Fruit fly (Drosophila melanogaster) whole organism, prepupa: Measurements from ENCODE around the gene CG7650.

ENCODE experiments used
- Blimp-1 ChIP-seq: fragments of 200-800 bp; sonication (Bioruptor generic); optimal IDR thresholded peaks from 3 replicates; lab custom pipeline; 2017; ENCODE audit warnings: missing biosample characterization, missing genetic modification characterization, mild to moderate bottlenecking, moderate library complexity, missing genetic modification reagents
- CG10631 ChIP-seq: fragments of 200-800 bp; sonication (Bioruptor generic); optimal IDR thresholded peaks from 2 replicates; lab custom pipeline; 2016; ENCODE audit warnings: missing biosample characterization, missing genetic modification characterization
- CG10669 ChIP-seq: fragments of 200-800 bp; sonication (Bioruptor generic); optimal IDR thresholded peaks from 3 replicates; lab custom pipeline; 2018; ENCODE audit warnings: missing biosample characterization, mild to moderate bottlenecking, missing genetic modification characterization, moderate library complexity
- CG11294 ChIP-seq: fragments of 200-800 bp; sonication (Bioruptor generic); IDR thresholded peaks from 2 replicates; pipeline ENCODE4 v1.3.6; 2022; ENCODE audit warnings: missing biosample characterization, missing genetic modification characterization
- CG11762 ChIP-seq: fragments of 200-800 bp; sonication (Bioruptor generic); optimal IDR thresholded peaks from 3 replicates; lab custom pipeline; 2016; ENCODE audit warnings: missing biosample characterization, missing genetic modification characterization; ENCODE audit not compliant: insufficient read depth
- CG11902 ChIP-seq: fragments of 200-800 bp; sonication (Bioruptor generic); optimal IDR thresholded peaks from 3 replicates; lab custom pipeline; 2016; ENCODE audit warnings: missing biosample characterization, missing genetic modification characterization
- CG15336 ChIP-seq: fragments of 200-800 bp; sonication (Bioruptor generic); IDR thresholded peaks from 2 replicates; pipeline ENCODE4 v1.3.6; 2022; ENCODE audit warnings: missing biosample characterization, missing genetic modification characterization
- CG1621 ChIP-seq: fragments of 200-800 bp; sonication (Bioruptor generic); optimal IDR thresholded peaks from 3 replicates; lab custom pipeline; 2018; ENCODE audit warnings: missing biosample characterization, mild to moderate bottlenecking, missing genetic modification characterization
- CG3032 ChIP-seq: fragments of 200-800 bp; optimal IDR thresholded peaks from 2 replicates; lab custom pipeline; 2019; ENCODE audit warnings: missing biosample characterization, mild to moderate bottlenecking, missing genetic modification characterization, moderate library complexity
- CG31627 ChIP-seq: fragments of 200-800 bp; sonication (Bioruptor generic); optimal IDR thresholded peaks from 3 replicates; lab custom pipeline; 2016; ENCODE audit warnings: missing biosample characterization, missing genetic modification characterization
- CG32006 ChIP-seq: fragments of 200-800 bp; sonication (Bioruptor generic); optimal IDR thresholded peaks from 3 replicates; lab custom pipeline; 2017; ENCODE audit warnings: missing biosample characterization, mild to moderate bottlenecking, missing genetic modification characterization
- CG34406 ChIP-seq: fragments of 200-800 bp; sonication (Bioruptor generic); optimal IDR thresholded peaks from 3 replicates; lab custom pipeline; 2016; ENCODE audit warnings: missing biosample characterization, missing genetic modification characterization
- CG3919 ChIP-seq: fragments of 200-800 bp; sonication (Bioruptor generic); optimal IDR thresholded peaks from 3 replicates; lab custom pipeline; 2016; ENCODE audit warnings: missing biosample characterization, missing genetic modification characterization
- CG4318 ChIP-seq: fragments of 200-800 bp; sonication (Bioruptor generic); optimal IDR thresholded peaks from 3 replicates; lab custom pipeline; 2017; ENCODE audit warnings: missing biosample characterization, mild to moderate bottlenecking, missing genetic modification characterization
- CG6163 ChIP-seq: fragments of 200-800 bp; sonication (Bioruptor generic); IDR thresholded peaks from 3 replicates; pipeline ENCODE4 v1.3.6; 2022; ENCODE audit warnings: missing biosample characterization, missing genetic modification characterization
- CG6276 ChIP-seq: fragments of 200-800 bp; sonication (Bioruptor generic); optimal IDR thresholded peaks from 2 replicates; lab custom pipeline; 2017; ENCODE audit warnings: missing biosample characterization, mild to moderate bottlenecking, missing genetic modification characterization
- CG6792 ChIP-seq: fragments of 200-800 bp; sonication (Bioruptor generic); optimal IDR thresholded peaks from 3 replicates; lab custom pipeline; 2016; ENCODE audit warnings: missing biosample characterization, missing genetic modification characterization
- CG6808 ChIP-seq: fragments of 200-800 bp; sonication (Bioruptor generic); optimal IDR thresholded peaks from 3 replicates; lab custom pipeline; 2017; ENCODE audit warnings: missing biosample characterization, missing genetic modification characterization, mild to moderate bottlenecking, moderate library complexity, missing genetic modification reagents
- CG6854 ChIP-seq: fragments of 200-800 bp; sonication (Bioruptor generic); optimal IDR thresholded peaks from 2 replicates; lab custom pipeline; 2017; ENCODE audit warnings: missing biosample characterization, mild to moderate bottlenecking, missing genetic modification characterization
- CG7368 ChIP-seq: fragments of 200-800 bp; sonication (Bioruptor generic); optimal IDR thresholded peaks from 3 replicates; lab custom pipeline; 2016; ENCODE audit warnings: missing biosample characterization, missing genetic modification characterization
- CG8119 ChIP-seq: fragments of 200-800 bp; sonication (Bioruptor generic); IDR thresholded peaks from 3 replicates; pipeline ENCODE4 v1.3.6; 2022; ENCODE audit warnings: missing biosample characterization, missing genetic modification characterization
- CG8319 ChIP-seq: fragments of 200-800 bp; sonication (Bioruptor generic); optimal IDR thresholded peaks from 3 replicates; lab custom pipeline; 2016; ENCODE audit warnings: missing biosample characterization, missing genetic modification characterization
- CG9139 ChIP-seq: fragments of 200-800 bp; sonication (Bioruptor generic); optimal IDR thresholded peaks from 3 replicates; lab custom pipeline; 2017; ENCODE audit warnings: missing biosample characterization, mild to moderate bottlenecking, missing genetic modification characterization
- Eip75B ChIP-seq: fragments of 200-800 bp; sonication (Bioruptor generic); optimal IDR thresholded peaks from 3 replicates; lab custom pipeline; 2016; ENCODE audit warnings: missing biosample characterization, missing genetic modification characterization
- Eip78C ChIP-seq: fragments of 200-800 bp; sonication (Bioruptor generic); peaks from one replicate; lab custom pipeline; 2016; ENCODE audit warnings: missing biosample characterization, missing genetic modification characterization
- Eip93F ChIP-seq: fragments of 200-800 bp; sonication (Bioruptor generic); optimal IDR thresholded peaks from 2 replicates; lab custom pipeline; 2016; ENCODE audit warnings: missing biosample characterization, mild to moderate bottlenecking, missing genetic modification characterization
- Ets96B ChIP-seq: fragments of 200-800 bp; optimal IDR thresholded peaks from 2 replicates; lab custom pipeline; 2019; ENCODE audit warnings: missing biosample characterization, mild to moderate bottlenecking, missing genetic modification characterization, moderate library complexity
- Gug ChIP-seq: fragments of 200-800 bp; sonication (Bioruptor generic); IDR thresholded peaks from 2 replicates; pipeline ENCODE4 v1.3.6; 2022; ENCODE audit warnings: missing biosample characterization, missing genetic modification characterization
- Hr38 ChIP-seq: sonication (Bioruptor generic); optimal IDR thresholded peaks from 2 replicates; lab custom pipeline; 2016; ENCODE audit warnings: missing biosample characterization, missing genetic modification characterization
- Hr39 ChIP-seq: fragments of 200-800 bp; sonication (Bioruptor generic); optimal IDR thresholded peaks from 2 replicates; lab custom pipeline; 2016; ENCODE audit warnings: missing biosample characterization, missing genetic modification characterization
- Hr4 ChIP-seq: fragments of 200-800 bp; sonication (Bioruptor generic); optimal IDR thresholded peaks from 3 replicates; lab custom pipeline; 2016; ENCODE audit warnings: missing biosample characterization, missing genetic modification characterization
- Lpt ChIP-seq: fragments of 200-800 bp; sonication (Bioruptor generic); optimal IDR thresholded peaks from 3 replicates; lab custom pipeline; 2016; ENCODE audit warnings: missing biosample characterization, missing genetic modification characterization
- Met ChIP-seq: fragments of 200-800 bp; sonication (Bioruptor generic); optimal IDR thresholded peaks from 3 replicates; lab custom pipeline; 2016; ENCODE audit warnings: missing biosample characterization, missing genetic modification characterization
- OdsH ChIP-seq: fragments of 200-800 bp; sonication (Bioruptor generic); optimal IDR thresholded peaks from 3 replicates; lab custom pipeline; 2016; ENCODE audit warnings: missing biosample characterization, missing genetic modification characterization
- Smox ChIP-seq: fragments of 200-800 bp; sonication (Bioruptor generic); optimal IDR thresholded peaks from 3 replicates; lab custom pipeline; 2016; ENCODE audit warnings: missing biosample characterization, missing genetic modification characterization
- Sox102F ChIP-seq: fragments of 200-800 bp; sonication (Bioruptor generic); optimal IDR thresholded peaks from 2 replicates; lab custom pipeline; 2016; ENCODE audit warnings: missing biosample characterization, mild to moderate bottlenecking, missing genetic modification characterization
- Sox15 ChIP-seq: fragments of 200-800 bp; sonication (Bioruptor generic); optimal IDR thresholded peaks from 3 replicates; lab custom pipeline; 2016; ENCODE audit warnings: missing biosample characterization, missing genetic modification characterization
- achi ChIP-seq: fragments of 200-800 bp; sonication (Bioruptor generic); optimal IDR thresholded peaks from 3 replicates; lab custom pipeline; 2016; ENCODE audit warnings: missing biosample characterization, missing genetic modification characterization
- cyc ChIP-seq: fragments of 200-800 bp; sonication (Bioruptor generic); optimal IDR thresholded peaks from 3 replicates; lab custom pipeline; 2016; ENCODE audit warnings: missing biosample characterization, missing genetic modification characterization
- dac ChIP-seq: fragments of 200-800 bp; sonication (Bioruptor generic); optimal IDR thresholded peaks from 2 replicates; lab custom pipeline; 2017; ENCODE audit warnings: missing biosample characterization, mild to moderate bottlenecking, missing genetic modification characterization
- dsx ChIP-seq: fragments of 200-800 bp; optimal IDR thresholded peaks from 3 replicates; lab custom pipeline; 2019; ENCODE audit warnings: missing biosample characterization, mild to moderate bottlenecking, missing genetic modification characterization, moderate library complexity; ENCODE audit not compliant: poor library complexity, severe bottlenecking
- eg ChIP-seq: fragments of 200-800 bp; sonication (Bioruptor generic); IDR thresholded peaks from 3 replicates; pipeline ENCODE4 v1.3.6; 2022; ENCODE audit warnings: missing biosample characterization, missing genetic modification characterization
- esn ChIP-seq: fragments of 200-800 bp; sonication (Bioruptor generic); optimal IDR thresholded peaks from 2 replicates; lab custom pipeline; 2016; ENCODE audit warnings: missing biosample characterization, mild to moderate bottlenecking, missing genetic modification characterization, moderate library complexity
- fd59A ChIP-seq: fragments of 200-800 bp; sonication (Bioruptor generic); optimal IDR thresholded peaks from 2 replicates; lab custom pipeline; 2017; ENCODE audit warnings: missing biosample characterization, mild to moderate bottlenecking, missing genetic modification characterization, missing genetic modification reagents
- fd85E ChIP-seq: fragments of 200-800 bp; sonication (Bioruptor generic); optimal IDR thresholded peaks from 3 replicates; lab custom pipeline; 2016; ENCODE audit warnings: missing biosample characterization, missing genetic modification characterization
- fkh ChIP-seq: fragments of 200-800 bp; sonication (Bioruptor generic); optimal IDR thresholded peaks from 3 replicates; lab custom pipeline; 2017; ENCODE audit warnings: missing biosample characterization, mild to moderate bottlenecking, missing genetic modification characterization, moderate library complexity
- lz ChIP-seq: fragments of 200-800 bp; sonication (Bioruptor generic); optimal IDR thresholded peaks from 3 replicates; lab custom pipeline; 2016; ENCODE audit warnings: missing biosample characterization, missing genetic modification characterization
- pdm3 ChIP-seq: fragments of 200-800 bp; sonication (Bioruptor generic); optimal IDR thresholded peaks from 3 replicates; lab custom pipeline; 2016; ENCODE audit warnings: missing biosample characterization, missing genetic modification characterization
- salr ChIP-seq, 2 experiments: fragments of 200-800 bp; sonication (Bioruptor generic); optimal IDR thresholded peaks; 3 replicates each; lab custom pipeline; 2016 to 2018; ENCODE audit warnings: missing biosample characterization in 2 of 2, missing genetic modification characterization in 2 of 2, mild to moderate bottlenecking in 1 of 2
- ss ChIP-seq, 2 experiments: fragments of 200-800 bp; sonication (Bioruptor generic); optimal IDR thresholded peaks; 2 replicates in 1 of 2; 3 replicates in 1 of 2; lab custom pipeline; 2017 to 2018; ENCODE audit warnings: mild to moderate bottlenecking in 2 of 2, missing biosample characterization in 2 of 2, missing genetic modification characterization in 2 of 2, moderate library complexity in 1 of 2
- svp ChIP-seq: fragments of 200-800 bp; sonication (Bioruptor generic); peaks from one replicate; lab custom pipeline; 2016; ENCODE audit warnings: missing biosample characterization, missing genetic modification characterization
- topi ChIP-seq: fragments of 200-800 bp; sonication (Bioruptor generic); optimal IDR thresholded peaks from 3 replicates; lab custom pipeline; 2016; ENCODE audit warnings: missing biosample characterization, missing genetic modification characterization
- vri ChIP-seq: fragments of 200-800 bp; sonication (Bioruptor generic); optimal IDR thresholded peaks from 3 replicates; lab custom pipeline; 2016; ENCODE audit warnings: missing biosample characterization, mild to moderate bottlenecking, missing genetic modification characterization

Gene CG7650

DNA sequence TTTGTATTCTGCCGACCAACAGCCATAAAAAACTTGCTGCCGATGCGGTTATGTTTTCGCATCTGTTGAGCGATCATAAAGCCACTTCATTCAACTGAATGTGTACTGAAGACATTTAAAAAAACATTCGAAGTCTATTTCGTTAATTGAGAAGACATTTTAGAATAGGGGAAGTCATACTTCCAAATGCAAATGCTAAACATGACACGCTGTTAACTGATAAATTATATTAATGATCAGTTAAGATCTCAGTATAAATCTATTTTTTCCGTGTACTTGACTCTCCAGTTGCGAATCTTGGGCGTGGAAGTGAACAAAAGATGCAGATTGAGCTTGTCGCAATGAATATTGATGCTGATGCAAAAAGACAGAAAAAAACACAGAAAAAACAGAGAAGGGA, 14.2 kb downstream of the CG7650 start:
- TF ChIP-seq Sox102F (GFP tag; lab: Kevin White, UChicago) (no peak), ss (GFP tag; optimal IDR thresholded peaks at IDR 0.05; lab: Kevin White, UChicago) (peak in 1 of 2 experiments; percentile 45), Met (no peak), CG15336 (GFP tag; lab: Robert Waterston, UW) (no peak; the same call in 1 of the 2 replicates), dsx (GFP tag; lab: Kevin White, UChicago) (peak; percentile 54), fd59A (GFP tag; lab: Kevin White, UChicago) (no peak), CG4318 (GFP tag; lab: Kevin White, UChicago) (no peak), lz (GFP tag; lab: Kevin White, UChicago) (no peak), Smox (no peak), Lpt (GFP tag; lab: Kevin White, UChicago) (peak; percentile 13), OdsH (peak; percentile 49), CG9139 (no peak), CG10669 (peak; percentile 38), svp (GFP tag; lab: Kevin White, UChicago) (no peak), CG8119 (GFP tag; lab: Robert Waterston, UW) (no peak), Hr4 (GFP tag; lab: Kevin White, UChicago) (no peak), Sox15 (GFP tag; lab: Kevin White, UChicago) (no peak), CG3919 (peak; percentile 55), Hr39 (GFP tag; lab: Kevin White, UChicago) (no peak), CG8319 (GFP tag; lab: Kevin White, UChicago) (no peak), CG6808 (GFP tag; lab: Kevin White, UChicago) (no peak), esn (no peak), CG11902 (no peak), CG6792 (peak; percentile 11), dac (GFP tag; lab: Kevin White, UChicago) (no peak), CG7368 (peak; percentile 38), Hr38 (GFP tag; lab: Kevin White, UChicago) (no peak), salr (GFP tag; optimal IDR thresholded peaks at IDR 0.05; lab: Kevin White, UChicago) (no peak), CG10631 (GFP tag; lab: Kevin White, UChicago) (peak; percentile 18), Eip75B (GFP tag; lab: Kevin White, UChicago) (peak; percentile 46), CG6276 (no peak), CG1621 (peak; percentile 14), CG11294 (GFP tag; lab: Robert Waterston, UW) (no peak), fkh (no peak), topi (GFP tag; lab: Kevin White, UChicago) (no peak), eg (0 out of 3 replicates have a peak, but pooled peaks have one; percentile 21), Eip78C (GFP tag; lab: Kevin White, UChicago) (peak; percentile 90), vri (no peak), CG31627 (GFP tag; lab: Kevin White, UChicago) (no peak), CG3032 (tag; lab: Kevin White, UChicago) (peak; percentile 30), CG32006 (GFP tag; lab: Kevin White, UChicago) (no peak), achi (GFP tag; lab: Kevin White, UChicago) (peak; percentile 25), cyc (no peak), CG34406 (no peak), Blimp-1 (GFP tag; lab: Kevin White, UChicago) (no peak), Ets96B (tag; lab: Kevin White, UChicago) (peak; percentile 47), Gug (GFP tag; lab: Robert Waterston, UW) (no peak), CG6163 (GFP tag; lab: Robert Waterston, UW) (peak; percentile 43; the same call in 2 of the 3 replicates), CG11762 (peak; percentile 6), CG6854 (GFP tag; lab: Kevin White, UChicago) (no peak), pdm3 (peak; percentile 53), fd85E (no peak), Eip93F (no peak)
